Worm (Caenorhabditis elegans) whole organism, L1 larva: ENCODE measurements around the gene daf-11.

Experiments
- Y116A8C.19 ChIP-seq: sonication (generic microtip); optimal IDR thresholded peaks from 2 replicates; lab custom pipeline; 2016; ENCODE audit warnings: missing compliant biosample characterization, missing genetic modification characterization, borderline replicate concordance
- blmp-1 ChIP-seq: fragments of 150-350 bp; optimal IDR thresholded peaks from 2 replicates; lab custom pipeline; 2014; ENCODE audit warnings: missing biosample characterization, missing genetic modification characterization
- dsc-1 ChIP-seq: sonication (generic microtip); optimal IDR thresholded peaks from 2 replicates; lab custom pipeline; 2016; ENCODE audit warnings: mild to moderate bottlenecking, missing genetic modification characterization, missing compliant biosample characterization
- efl-1 ChIP-seq, 4 experiments: fragments of 150-350 bp; optimal IDR thresholded peaks in 3 of 4; peaks in 1 of 4; 1 replicate in 1 of 4; 2 replicates in 3 of 4; lab custom pipeline; 2014; ENCODE audit warnings: missing biosample characterization in 2 of 4, missing genetic modification characterization in 2 of 4, missing genetic modification reagents in 2 of 4
- elt-2 ChIP-seq: sonication (generic microtip); optimal IDR thresholded peaks from 2 replicates; lab custom pipeline; 2016; ENCODE audit warnings: missing genetic modification characterization, mild to moderate bottlenecking, inconsistent platforms, missing compliant biosample characterization, missing genetic modification reagents
- elt-3 ChIP-seq, 6 experiments: fragments of 150-350 bp in 1 of 6; sonication (generic microtip); optimal IDR thresholded peaks; 2 replicates each; lab custom pipeline; 2017 to 2018; ENCODE audit warnings: missing biosample characterization in 6 of 6, missing genetic modification characterization in 6 of 6, inconsistent platforms in 1 of 6
- fkh-10 ChIP-seq: sonication (generic microtip); optimal IDR thresholded peaks from 2 replicates; lab custom pipeline; 2017; ENCODE audit warnings: missing biosample characterization, missing genetic modification reagents, missing genetic modification characterization
- fos-1 ChIP-seq: fragments of 150-350 bp; optimal IDR thresholded peaks from 2 replicates; lab custom pipeline; 2014; ENCODE audit warnings: missing biosample characterization, missing genetic modification characterization
- grh-1 ChIP-seq: fragments of 200-800 bp; sonication (Bioruptor generic); IDR thresholded peaks from 2 replicates; pipeline ENCODE4 v1.3.6; 2022; ENCODE audit warnings: missing genetic modification reagents, missing genetic modification characterization, missing compliant biosample characterization
- hlh-17 ChIP-seq: fragments of 200-800 bp; sonication (Bioruptor generic); optimal IDR thresholded peaks from 2 replicates; lab custom pipeline; 2018; ENCODE audit warnings: missing genetic modification characterization, mild to moderate bottlenecking, missing compliant biosample characterization, moderate library complexity, borderline replicate concordance
- irx-1 ChIP-seq: sonication (generic microtip); optimal IDR thresholded peaks from 2 replicates; lab custom pipeline; 2016; ENCODE audit warnings: missing genetic modification characterization, missing compliant biosample characterization
- isw-1 ChIP-seq: fragments of 200-800 bp; sonication (Bioruptor generic); IDR thresholded peaks from 2 replicates; pipeline ENCODE4 v1.3.6; 2022; ENCODE audit warnings: missing genetic modification characterization, missing compliant biosample characterization
- lin-13 ChIP-seq: fragments of 150-350 bp; optimal IDR thresholded peaks from 2 replicates; lab custom pipeline; 2014; ENCODE audit warnings: missing biosample characterization, missing genetic modification reagents, missing genetic modification characterization
- lin-14 ChIP-seq: fragments of 200-800 bp; sonication (Bioruptor generic); optimal IDR thresholded peaks from 2 replicates; lab custom pipeline; 2018; ENCODE audit warnings: mild to moderate bottlenecking, missing genetic modification characterization, moderate library complexity, missing compliant biosample characterization
- lin-15B ChIP-seq: fragments of 150-350 bp; sonication (generic microtip); optimal IDR thresholded peaks from 3 replicates; lab custom pipeline; 2014; ENCODE audit warnings: missing biosample characterization, missing genetic modification characterization
- lin-39 ChIP-seq: fragments of 150-350 bp; optimal IDR thresholded peaks from 2 replicates; lab custom pipeline; 2014; ENCODE audit warnings: missing biosample characterization, missing genetic modification reagents, missing genetic modification characterization
- lir-3 ChIP-seq: sonication (generic microtip); optimal IDR thresholded peaks from 2 replicates; lab custom pipeline; 2016; ENCODE audit warnings: mild to moderate bottlenecking, missing genetic modification characterization, moderate library complexity, missing compliant biosample characterization; ENCODE audit not compliant: poor library complexity
- lsy-2 ChIP-seq, 2 experiments: fragments of 150-350 bp; optimal IDR thresholded peaks; 2 replicates each; lab custom pipeline; 2014; ENCODE audit warnings: missing biosample characterization in 2 of 2, missing genetic modification characterization in 2 of 2
- mab-9 ChIP-seq: fragments of 200-800 bp; sonication (Bioruptor generic); IDR thresholded peaks from 2 replicates; pipeline ENCODE4 v1.3.6; 2022; ENCODE audit warnings: missing genetic modification reagents, missing genetic modification characterization, missing compliant biosample characterization
- mdl-1 ChIP-seq, 2 experiments: fragments of 150-350 bp; optimal IDR thresholded peaks; 2 replicates each; lab custom pipeline; 2014 to 2017; ENCODE audit warnings: missing biosample characterization in 2 of 2, missing genetic modification characterization in 2 of 2, inconsistent platforms in 1 of 2
- nhr-11 ChIP-seq: fragments of 150-350 bp; optimal IDR thresholded peaks from 2 replicates; lab custom pipeline; 2014; ENCODE audit warnings: missing biosample characterization, missing genetic modification characterization
- nhr-28 ChIP-seq: fragments of 150-350 bp; optimal IDR thresholded peaks from 2 replicates; lab custom pipeline; 2014; ENCODE audit warnings: missing biosample characterization, missing genetic modification characterization
- nhr-84 ChIP-seq: sonication (generic microtip); optimal IDR thresholded peaks from 2 replicates; lab custom pipeline; 2017; ENCODE audit warnings: missing biosample characterization, missing genetic modification characterization
- nhr-85 ChIP-seq: sonication (generic microtip); peaks from one replicate; lab custom pipeline; 2016; ENCODE audit warnings: missing genetic modification characterization, inconsistent platforms, missing compliant biosample characterization
- pag-3 ChIP-seq: sonication (generic microtip); optimal IDR thresholded peaks from 2 replicates; lab custom pipeline; 2017; ENCODE audit warnings: missing genetic modification characterization, mild to moderate bottlenecking, missing compliant biosample characterization, antibody characterized with exemption, borderline replicate concordance; ENCODE audit not compliant: insufficient read depth
- rnt-1 ChIP-seq: sonication (generic microtip); optimal IDR thresholded peaks from 2 replicates; lab custom pipeline; 2016; ENCODE audit warnings: mild to moderate bottlenecking, missing genetic modification characterization, moderate library complexity, missing compliant biosample characterization
- snpc-4 ChIP-seq: fragments of 150-350 bp; optimal IDR thresholded peaks from 2 replicates; lab custom pipeline; 2014; ENCODE audit warnings: missing biosample characterization, missing genetic modification characterization
- tbx-2 ChIP-seq: sonication (generic microtip); optimal IDR thresholded peaks from 2 replicates; lab custom pipeline; 2016; ENCODE audit warnings: missing genetic modification characterization, missing compliant biosample characterization

Gene daf-11

DNA sequence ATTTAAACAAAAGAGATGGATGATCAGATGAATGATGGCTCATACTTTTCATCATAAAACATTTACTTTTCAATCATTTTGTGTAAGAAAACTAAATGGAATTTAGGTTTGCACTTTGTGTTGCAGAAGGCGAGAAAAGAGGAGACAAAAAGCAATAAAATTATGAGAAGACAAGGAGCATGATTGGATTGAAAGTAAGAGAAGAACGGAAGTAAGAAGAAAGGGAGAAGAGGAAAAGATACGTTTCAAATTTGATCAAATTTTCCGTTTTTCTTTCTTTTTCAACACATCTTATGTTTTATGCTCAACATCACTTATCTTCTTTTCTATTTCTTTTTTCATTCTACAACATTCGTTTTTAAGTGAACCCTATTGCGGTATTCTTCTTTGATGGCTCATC lies 21.2 kb downstream of the daf-11 start:
- TF ChIP-seq Y116A8C.19 = no peak
- peak; percentile 1 for TF ChIP-seq lin-14 (GFP tag; lab: Kevin White, UChicago)
- peak; percentile 84 for TF ChIP-seq fkh-10
- TF ChIP-seq, all 84 proteins: peak for 2

ce11 chrV:11697482-11697881 lies 28.4 kb downstream of the daf-11 start:
- TF ChIP-seq irx-1 (tag; lab: Kevin White, UChicago) = no peak
- TF ChIP-seq nhr-28 (tag; lab: Kevin White, UChicago) = no peak
- TF ChIP-seq pag-3 (tag; lab: Kevin White, UChicago) = no peak
- no peak for TF ChIP-seq rnt-1 (tag; lab: Kevin White, UChicago)
- TF ChIP-seq lin-14 (GFP tag; lab: Kevin White, UChicago) = peak; percentile 70
- TF ChIP-seq fkh-10 = peak; percentile 62

ce11 chrV:11695597-11695996 lies 30.3 kb downstream of the daf-11 start, which contains the start of gene W05E10.5:
Gene W05E10.5 (minus strand): TSS chrV:11695697.
- TF ChIP-seq fos-1 (tag; lab: Kevin White, UChicago) (no peak), efl-1 (optimal IDR thresholded peaks at IDR 0.05; lab: Kevin White, UChicago) (no peak), efl-1 (GFP tag; optimal IDR thresholded peaks at IDR 0.05 in 1 of 2; lab: Kevin White, UChicago) (peak in 1 of 2 experiments; percentile 41)

DNA sequence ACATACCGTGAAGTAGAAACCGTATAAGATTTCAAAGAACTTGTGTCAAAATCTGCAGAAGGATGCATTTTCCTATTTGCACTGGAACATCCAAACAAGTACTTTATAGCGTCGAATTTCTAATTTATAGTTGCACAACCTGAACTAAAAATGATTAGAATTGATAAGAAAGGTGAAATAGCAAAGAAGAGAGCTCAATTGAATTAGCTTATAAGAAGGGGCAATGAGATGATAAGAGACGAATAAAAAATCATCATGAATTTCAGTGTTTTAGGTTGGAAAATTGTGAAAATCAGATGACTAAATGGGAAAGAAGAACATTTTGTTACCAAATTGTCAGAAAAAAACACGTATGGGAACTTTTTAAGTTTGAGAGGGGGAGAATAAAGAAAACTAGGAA lies 34.3 kb downstream of the daf-11 start, which contains the start of gene W05E10.1:
W05E10.1 (minus strand) TSS at position 139 of the 400 bp plus-strand sequence.
- TF ChIP-seq efl-1 (optimal IDR thresholded peaks at IDR 0.05; lab: Kevin White, UChicago) (no peak), efl-1 (GFP tag; optimal IDR thresholded peaks at IDR 0.05 in 1 of 2; lab: Kevin White, UChicago) (peak in 1 of 2 experiments; percentile 53), isw-1 (no peak), elt-2 (peak; percentile 55), hlh-17 (GFP tag; lab: Kevin White, UChicago) (no peak), lin-13 (GFP tag; lab: Kevin White, UChicago) (no peak), snpc-4 (tag; lab: Kevin White, UChicago) (no peak)

DNA sequence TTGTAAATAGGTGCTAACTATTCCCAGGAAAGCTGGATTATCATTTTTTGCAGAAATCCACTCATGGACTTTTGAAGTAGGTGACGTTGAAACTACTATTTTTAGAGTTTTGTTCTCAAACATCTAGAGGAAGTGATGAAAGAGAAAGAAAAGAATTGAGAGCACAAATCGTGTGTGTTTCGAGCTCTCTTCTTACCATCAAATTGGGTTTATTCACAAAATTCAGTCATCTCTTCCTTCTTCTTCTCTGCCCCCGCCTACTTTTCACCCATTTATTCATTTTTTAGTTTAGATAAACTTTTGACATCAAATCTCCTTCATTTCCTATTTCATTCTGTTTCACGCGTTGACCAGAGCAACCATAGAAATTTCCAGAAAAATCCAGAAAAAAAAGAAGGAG lies 39.0 kb downstream of the daf-11 start, which contains the start of gene W05E10.2:
W05E10.2 (plus strand) TSS at position 301 of the 400 bp plus-strand sequence.
- TF ChIP-seq lin-14 (GFP tag; lab: Kevin White, UChicago) (peak; percentile 25), dsc-1 (tag; lab: Kevin White, UChicago) (peak; percentile 59), mdl-1 (tag; optimal IDR thresholded peaks at IDR 0.05; lab: Kevin White, UChicago) (no peak), nhr-11 (tag; lab: Kevin White, UChicago) (no peak), lir-3 (tag; lab: Kevin White, UChicago) (no peak), isw-1 (no peak), lin-15B (tag; lab: Kevin White, UChicago) (no peak), fkh-10 (peak; percentile 15), mab-9 (GFP tag; lab: Robert Waterston, UW) (no peak), hlh-17 (GFP tag; lab: Kevin White, UChicago) (no peak)

DNA sequence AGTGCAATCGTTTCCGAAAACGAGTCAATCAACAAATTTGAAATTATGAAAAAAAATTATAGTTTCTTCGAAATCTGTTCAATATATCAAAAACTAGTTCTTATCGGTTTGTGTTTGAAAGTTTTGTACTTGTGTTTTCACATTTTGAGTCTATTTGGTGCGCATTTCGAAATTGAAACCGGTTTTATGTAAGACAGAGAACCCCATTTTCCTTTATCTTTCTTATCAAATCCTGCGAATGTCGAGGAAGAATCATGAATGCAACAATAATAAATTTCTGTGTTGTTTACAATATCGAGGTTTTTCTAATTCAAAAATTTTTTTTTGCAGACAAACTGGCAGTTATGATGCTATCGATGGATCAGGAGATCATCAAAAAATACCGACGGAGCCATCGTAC lies 43.0 kb downstream of the daf-11 start:
- TF ChIP-seq lin-14 (GFP tag; lab: Kevin White, UChicago) (peak; percentile 45), elt-3 (tag; optimal IDR thresholded peaks at IDR 0.05; lab: Kevin White, UChicago) (peak in 4 of 6 experiments; percentile 20 to 93 (median 28)), tbx-2 (tag; lab: Kevin White, UChicago) (no peak), lsy-2 (tag; optimal IDR thresholded peaks at IDR 0.05; lab: Kevin White, UChicago) (peak in 1 of 2 experiments; percentile 3), nhr-84 (no peak), efl-1 (optimal IDR thresholded peaks at IDR 0.05; lab: Kevin White, UChicago) (no peak), efl-1 (GFP tag; optimal IDR thresholded peaks at IDR 0.05 in 1 of 2; lab: Kevin White, UChicago) (peak in 1 of 2 experiments; percentile 58), nhr-85 (peak; percentile 67), grh-1 (GFP tag; lab: Robert Waterston, UW) (peak; percentile 69), blmp-1 (tag; lab: Kevin White, UChicago) (peak; percentile 58), lin-39 (tag; lab: Kevin White, UChicago) (no peak)
- TF ChIP-seq, all 84 proteins: peak for 7
